Worm (Caenorhabditis elegans): ENCODE data around the gene F18E3.11.

DNA sequence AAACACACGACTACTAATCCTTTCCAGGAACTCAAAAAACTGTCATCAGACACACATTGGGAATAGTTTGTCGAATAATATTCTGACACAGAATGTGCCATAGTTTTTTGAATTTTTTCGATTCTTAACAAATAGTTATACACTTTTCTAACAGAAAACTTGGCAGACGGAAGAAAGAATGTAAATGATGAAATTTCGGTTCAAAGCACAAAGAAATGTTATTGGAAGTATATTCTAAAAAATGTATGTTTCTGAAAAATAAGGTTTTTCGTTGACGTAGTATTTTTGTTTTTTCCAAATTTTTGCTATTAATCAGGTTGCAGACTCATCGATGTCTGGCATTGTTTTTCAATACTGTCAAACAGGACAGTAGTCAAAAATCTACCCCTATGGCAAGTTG is 47.6 kb downstream of the F18E3.11 start, which contains the start of gene srh-92:
- TF ChIP-seq B0310.2 (tag; optimal IDR thresholded peaks at IDR 0.05) (no peak), ceh-13 (GFP tag; optimal IDR thresholded peaks at IDR 0.05) (no peak), pes-1 (GFP tag; IDR thresholded peaks at IDR 0.05) (no peak), scrt-1 (GFP tag; IDR thresholded peaks at IDR 0.05) (no peak)
